Fruit fly (Drosophila melanogaster) whole organism, prepupa: ENCODE measurements around the gene Agpat2.

Experiments used
- Eip75B ChIP-seq: fragments of 200-800 bp; sonication (Bioruptor generic); optimal IDR thresholded peaks from 3 replicates; lab custom pipeline; 2016; ENCODE audit warnings: missing biosample characterization, missing genetic modification characterization
- Gug ChIP-seq: fragments of 200-800 bp; sonication (Bioruptor generic); IDR thresholded peaks from 2 replicates; pipeline ENCODE4 v1.3.6; 2022; ENCODE audit warnings: missing biosample characterization, missing genetic modification characterization
- fkh ChIP-seq: fragments of 200-800 bp; sonication (Bioruptor generic); optimal IDR thresholded peaks from 3 replicates; lab custom pipeline; 2017; ENCODE audit warnings: missing biosample characterization, mild to moderate bottlenecking, missing genetic modification characterization, moderate library complexity
- net ChIP-seq: fragments of 200-800 bp; sonication (Bioruptor generic); optimal IDR thresholded peaks from 3 replicates; lab custom pipeline; 2016; ENCODE audit warnings: missing biosample characterization, missing genetic modification characterization

- TF ChIP-seq net (GFP tag; lab: Kevin White, UChicago) (no peak), Gug (no peak), Eip75B (GFP tag; lab: Kevin White, UChicago) (no peak), fkh (GFP tag; lab: Kevin White, UChicago) (no peak)
Observed at dm6 chr2L:8421717-8422116, 42.1 kb downstream of the Agpat2 start.
